Worm (Caenorhabditis elegans) whole organism, mixed stage, embryonic: Measurements from ENCODE around the gene slc-36.1.

Source experiments
- blmp-1 ChIP-seq: fragments of 150-350 bp; optimal IDR thresholded peaks from 2 replicates; lab custom pipeline; 2014; ENCODE audit warnings: missing biosample characterization, missing genetic modification characterization
- ces-1 ChIP-seq: fragments of 150-350 bp; optimal IDR thresholded peaks from 2 replicates; lab custom pipeline; 2014; ENCODE audit warnings: missing biosample characterization, missing genetic modification reagents, missing genetic modification characterization
- elt-3 ChIP-seq: fragments of 150-350 bp; optimal IDR thresholded peaks from 2 replicates; lab custom pipeline; 2014; ENCODE audit warnings: missing biosample characterization, missing genetic modification characterization
- lin-13 ChIP-seq: fragments of 150-350 bp; optimal IDR thresholded peaks from 2 replicates; lab custom pipeline; 2014; ENCODE audit warnings: missing biosample characterization, missing genetic modification characterization
- nhr-2 ChIP-seq: fragments of 150-350 bp; optimal IDR thresholded peaks from 2 replicates; lab custom pipeline; 2014; ENCODE audit warnings: missing biosample characterization, missing genetic modification characterization
- nhr-237 ChIP-seq: fragments of 150-350 bp; optimal IDR thresholded peaks from 2 replicates; lab custom pipeline; 2014; ENCODE audit warnings: missing biosample characterization, missing genetic modification characterization
- nhr-76 ChIP-seq: sonication (generic microtip); optimal IDR thresholded peaks from 2 replicates; lab custom pipeline; 2017; ENCODE audit warnings: missing biosample characterization, missing genetic modification characterization
- pha-4 ChIP-seq: fragments of 150-350 bp; optimal IDR thresholded peaks from 2 replicates; lab custom pipeline; 2018; ENCODE audit warnings: missing biosample characterization, missing genetic modification reagents, missing genetic modification characterization
- snpc-4 ChIP-seq: fragments of 150-350 bp; optimal IDR thresholded peaks from 2 replicates; lab custom pipeline; 2014; ENCODE audit warnings: missing biosample characterization, missing genetic modification characterization
- unc-39 ChIP-seq: fragments of 150-350 bp; optimal IDR thresholded peaks from 2 replicates; lab custom pipeline; 2014; ENCODE audit warnings: missing biosample characterization, missing genetic modification characterization

ce11 chrIII:13316935-13317334, 9.6 kb downstream of the slc-36.1 start:
- TF ChIP-seq elt-3 (tag; lab: Kevin White, UChicago): no peak
- no peak for TF ChIP-seq snpc-4
- no peak for TF ChIP-seq unc-39 (tag; lab: Kevin White, UChicago)
- no peak for TF ChIP-seq nhr-76 (tag; lab: Kevin White, UChicago)
- no peak for TF ChIP-seq lin-13 (tag; lab: Kevin White, UChicago)
- TF ChIP-seq pha-4 (tag; lab: Kevin White, UChicago): no peak
- no peak for TF ChIP-seq nhr-2
- no peak for TF ChIP-seq ces-1
- TF ChIP-seq nhr-237: no peak
- no peak for TF ChIP-seq blmp-1 (tag; lab: Kevin White, UChicago)
